Worm (Caenorhabditis elegans) whole organism, mixed stage, embryonic: Measurements from ENCODE around the gene sea-2.

Experiments
- blmp-1 ChIP-seq: fragments of 150-350 bp; optimal IDR thresholded peaks from 2 replicates; lab custom pipeline; 2014; ENCODE audit warnings: missing biosample characterization, missing genetic modification characterization
- cnd-1 ChIP-seq: fragments of 200-800 bp; sonication (Bioruptor generic); optimal IDR thresholded peaks from 2 replicates; lab custom pipeline; 2018; ENCODE audit warnings: mild to moderate bottlenecking, missing genetic modification characterization, missing compliant biosample characterization
- ham-2 ChIP-seq: fragments of 200-800 bp; sonication (Bioruptor generic); optimal IDR thresholded peaks from 2 replicates; lab custom pipeline; 2018; ENCODE audit warnings: mild to moderate bottlenecking, missing genetic modification characterization, missing compliant biosample characterization
- hlh-1 ChIP-seq: fragments of 150-350 bp; optimal IDR thresholded peaks from 2 replicates; lab custom pipeline; 2014; ENCODE audit warnings: missing biosample characterization, missing genetic modification reagents, missing genetic modification characterization
- lin-13 ChIP-seq: fragments of 150-350 bp; optimal IDR thresholded peaks from 2 replicates; lab custom pipeline; 2014; ENCODE audit warnings: missing biosample characterization, missing genetic modification characterization
- mep-1 ChIP-seq: fragments of 150-350 bp; optimal IDR thresholded peaks from 2 replicates; lab custom pipeline; 2017; ENCODE audit warnings: missing biosample characterization, missing genetic modification reagents, missing genetic modification characterization, inconsistent platforms
- mls-2 ChIP-seq: sonication (generic microtip); optimal IDR thresholded peaks from 2 replicates; lab custom pipeline; 2016; ENCODE audit warnings: mild to moderate bottlenecking, missing genetic modification characterization, moderate library complexity, missing compliant biosample characterization
- nhr-237 ChIP-seq: fragments of 150-350 bp; optimal IDR thresholded peaks from 2 replicates; lab custom pipeline; 2014; ENCODE audit warnings: missing biosample characterization, missing genetic modification characterization
- sptf-1 ChIP-seq: sonication (generic microtip); optimal IDR thresholded peaks from 2 replicates; lab custom pipeline; 2017; ENCODE audit warnings: mild to moderate bottlenecking, missing genetic modification characterization, moderate library complexity, missing compliant biosample characterization
- tbx-8 ChIP-seq: fragments of 200-800 bp; sonication (Bioruptor generic); optimal IDR thresholded peaks from 2 replicates; lab custom pipeline; 2018; ENCODE audit warnings: mild to moderate bottlenecking, missing genetic modification characterization, moderate library complexity, missing compliant biosample characterization
- unc-39 ChIP-seq: fragments of 150-350 bp; optimal IDR thresholded peaks from 2 replicates; lab custom pipeline; 2014; ENCODE audit warnings: missing biosample characterization, missing genetic modification characterization

- TF ChIP-seq blmp-1 (tag; lab: Kevin White, UChicago) (no peak), unc-39 (tag; lab: Kevin White, UChicago) (no peak), lin-13 (tag; lab: Kevin White, UChicago) (no peak), nhr-237 (tag; lab: Kevin White, UChicago) (no peak), ham-2 (GFP tag; lab: Kevin White, UChicago) (no peak), mep-1 (no peak), tbx-8 (GFP tag; lab: Kevin White, UChicago) (no peak), hlh-1 (tag; lab: Kevin White, UChicago) (no peak), sptf-1 (tag; lab: Kevin White, UChicago) (no peak), mls-2 (tag; lab: Kevin White, UChicago) (no peak), cnd-1 (tag; lab: Kevin White, UChicago) (no peak)
These were observed 27.5 kb upstream of the sea-2 start for ce11 chrII:3922696-3923095.
